Worm (Caenorhabditis elegans) whole organism, midembryonic: ENCODE measurements around the gene pqn-27.

Source experiments
- T22C8.4 ChIP-seq: fragments of 200-800 bp; sonication (Bioruptor generic); IDR thresholded peaks from 2 replicates; pipeline ENCODE4 v1.3.6; 2022; ENCODE audit warnings: missing genetic modification characterization, missing compliant biosample characterization
- cog-1 ChIP-seq: sonication (generic microtip); optimal IDR thresholded peaks from 2 replicates; lab custom pipeline; 2016; ENCODE audit warnings: missing genetic modification characterization, missing compliant biosample characterization
- flt-1 ChIP-seq: fragments of 200-800 bp; sonication (Bioruptor generic); IDR thresholded peaks from 2 replicates; pipeline ENCODE4 v1.3.6; 2022; ENCODE audit warnings: missing genetic modification characterization, missing compliant biosample characterization
- klf-2 ChIP-seq: fragments of 200-800 bp; sonication (Bioruptor generic); conservative IDR thresholded peaks from 2 replicates; pipeline ENCODE4 v1.3.6; 2022; ENCODE audit warnings: missing genetic modification reagents, missing genetic modification characterization, missing compliant biosample characterization
- med-1 ChIP-seq: sonication (generic microtip); optimal IDR thresholded peaks from 2 replicates; lab custom pipeline; 2017; ENCODE audit warnings: missing genetic modification characterization, mild to moderate bottlenecking, missing compliant biosample characterization, antibody characterized with exemption, missing genetic modification reagents; ENCODE audit not compliant: insufficient read depth
- ref-1 ChIP-seq: fragments of 200-800 bp; sonication (Bioruptor generic); conservative IDR thresholded peaks from 2 replicates; pipeline ENCODE4 v1.3.6; 2022; ENCODE audit warnings: missing genetic modification reagents, missing genetic modification characterization, missing compliant biosample characterization
- tab-1 ChIP-seq: fragments of 200-800 bp; sonication (Bioruptor generic); IDR thresholded peaks from 2 replicates; pipeline ENCODE4 v1.3.6; 2022; ENCODE audit warnings: missing genetic modification characterization, missing compliant biosample characterization
- ztf-23 ChIP-seq: fragments of 200-800 bp; sonication (Bioruptor generic); IDR thresholded peaks from 2 replicates; pipeline ENCODE4 v1.3.6; 2022; ENCODE audit warnings: missing genetic modification reagents, missing genetic modification characterization, missing compliant biosample characterization
- ztf-29 ChIP-seq: fragments of 200-800 bp; sonication (Bioruptor generic); IDR thresholded peaks from 2 replicates; pipeline ENCODE4 v1.3.6; 2022; ENCODE audit warnings: missing genetic modification reagents, missing genetic modification characterization, missing compliant biosample characterization

pqn-27 gene

DNA sequence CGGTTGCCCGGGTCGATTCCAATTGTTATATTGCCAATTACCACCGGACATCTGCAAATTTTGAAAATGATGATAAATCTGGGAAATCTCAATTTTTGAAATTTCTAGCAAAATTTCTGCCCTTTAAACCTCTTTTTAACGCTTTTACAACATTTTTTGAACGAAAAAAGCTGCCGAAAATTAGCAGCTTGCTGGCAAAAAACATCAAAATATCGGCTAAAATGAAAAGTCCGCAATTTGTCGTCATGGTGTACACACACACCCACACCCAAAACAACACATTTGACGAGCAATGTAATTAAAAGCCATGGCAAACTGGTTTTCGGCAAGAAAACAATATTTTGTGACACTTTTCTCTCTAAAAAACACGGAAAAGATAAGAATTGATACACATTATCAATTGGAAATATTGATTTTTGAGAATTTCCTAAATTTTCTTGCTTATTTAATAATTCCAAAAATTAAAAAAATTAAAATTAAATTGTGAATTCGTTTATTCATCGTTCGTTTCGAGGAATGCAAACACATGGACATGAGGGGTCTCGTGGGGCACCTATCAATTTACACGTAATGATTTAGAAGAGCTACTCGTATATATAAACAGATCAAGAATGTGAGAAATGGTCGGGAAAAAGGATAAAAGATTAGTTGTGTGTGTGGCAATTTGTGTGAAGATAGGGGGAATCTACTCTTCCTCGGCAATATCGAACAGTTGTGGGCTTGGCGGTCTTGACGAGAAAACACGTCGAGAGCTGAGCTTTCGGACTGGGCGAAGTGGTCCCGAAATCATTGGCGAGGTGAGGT is at the start of gene pqn-27:
Gene pqn-27 (minus strand): TSS at position 51 of the 804 bp plus-strand sequence.
- TF ChIP-seq ztf-23 (GFP tag; lab: Robert Waterston, UW) (no peak), ztf-29 (GFP tag; lab: Robert Waterston, UW) (no peak), flt-1 (0 out of 2 replicates have a peak, but pooled peaks have one; percentile 6), cog-1 (tag; lab: Kevin White, UChicago) (peak; percentile 60), ref-1 (GFP tag; lab: Robert Waterston, UW) (0 out of 2 replicates have a peak, but pooled peaks have one; percentile 6)

DNA sequence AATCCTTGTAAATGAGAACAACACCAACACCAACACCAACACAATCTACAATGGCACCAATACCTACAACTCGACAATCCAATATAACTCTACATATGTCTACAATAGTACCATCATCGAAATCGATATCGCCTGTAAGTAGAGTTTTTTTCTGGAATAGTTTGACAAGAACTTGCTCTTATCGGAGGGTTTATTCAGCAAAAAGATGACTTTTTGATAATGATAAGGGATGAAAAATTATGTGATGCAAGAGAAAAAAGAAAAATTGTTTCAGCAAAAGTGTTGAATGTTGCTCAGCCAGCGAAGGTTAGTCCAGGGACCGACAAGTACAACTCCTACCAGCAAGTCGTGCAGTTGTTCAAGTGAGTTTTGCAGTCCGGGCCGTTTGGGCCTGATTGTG is 48.2 kb upstream of the pqn-27 start:
- TF ChIP-seq T22C8.4 (GFP tag; lab: Robert Waterston, UW) = no peak
- TF ChIP-seq med-1 = no peak
- no peak for TF ChIP-seq flt-1
- TF ChIP-seq ref-1 (GFP tag; lab: Robert Waterston, UW) = no peak
- TF ChIP-seq klf-2 = no peak
- TF ChIP-seq ztf-23 (GFP tag; lab: Robert Waterston, UW) = no peak
- TF ChIP-seq cog-1 (tag; lab: Kevin White, UChicago) = no peak
- TF ChIP-seq tab-1 (GFP tag; lab: Robert Waterston, UW) = no peak
- TF ChIP-seq ztf-29 (GFP tag; lab: Robert Waterston, UW) = no peak

DNA sequence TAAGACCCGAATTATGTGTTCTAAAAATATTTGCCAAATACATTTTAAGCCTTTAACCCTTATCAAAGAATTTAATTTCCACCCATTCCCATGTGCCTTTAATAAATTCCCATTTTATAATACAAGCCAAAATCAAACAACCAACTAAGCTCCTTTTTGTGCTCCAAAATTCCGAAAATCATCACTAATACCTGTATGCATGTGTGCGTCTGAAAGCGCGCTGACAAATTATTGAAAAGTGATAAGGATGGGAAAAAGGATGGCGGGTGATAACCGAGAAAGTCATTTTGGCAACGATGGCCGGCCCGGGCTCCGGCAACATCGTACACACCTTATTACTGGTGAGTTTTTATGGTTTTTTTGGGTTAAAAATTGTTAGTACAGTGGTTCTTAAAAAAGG is 47.1 kb upstream of the pqn-27 start, which contains the start of gene nep-17:
Gene nep-17 (plus strand): TSS at position 285 of the 400 bp plus-strand sequence.
- TF ChIP-seq tab-1 (GFP tag; lab: Robert Waterston, UW) = no peak
- TF ChIP-seq flt-1 = no peak
- no peak for TF ChIP-seq ztf-29 (GFP tag; lab: Robert Waterston, UW)
- no peak for TF ChIP-seq med-1
- TF ChIP-seq cog-1 (tag; lab: Kevin White, UChicago) = no peak
- TF ChIP-seq ztf-23 (GFP tag; lab: Robert Waterston, UW) = no peak
- TF ChIP-seq klf-2 = no peak
- TF ChIP-seq ref-1 (GFP tag; lab: Robert Waterston, UW) = no peak

DNA sequence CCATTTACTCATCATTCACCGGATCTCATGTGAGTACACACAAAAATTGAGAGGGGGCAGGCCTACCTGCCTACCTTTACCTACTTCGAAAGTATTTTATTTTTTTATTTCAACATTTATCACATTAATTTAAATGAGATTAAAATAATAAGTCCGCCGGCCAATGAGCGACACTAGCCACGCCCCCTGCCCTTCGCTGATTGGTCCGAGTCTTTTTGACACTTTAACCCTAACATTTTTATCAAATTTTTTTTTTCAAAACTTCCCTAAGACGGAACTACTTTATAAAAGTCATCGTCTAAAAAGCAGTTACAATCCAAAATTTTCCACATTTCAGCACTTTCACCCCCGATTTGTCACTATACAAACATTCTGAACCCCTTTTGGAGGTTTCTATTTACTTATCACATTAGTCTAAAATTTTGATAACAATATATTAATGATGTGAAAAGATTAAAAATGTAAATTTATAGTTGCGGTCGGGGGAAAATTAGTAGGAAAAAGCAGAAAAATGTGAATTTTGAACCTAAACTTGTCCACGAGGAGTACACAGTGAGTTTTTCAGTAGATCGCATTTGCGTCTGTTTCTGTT is 45.6 kb upstream of the pqn-27 start:
- TF ChIP-seq T22C8.4 (GFP tag; lab: Robert Waterston, UW) (no peak), cog-1 (tag; lab: Kevin White, UChicago) (no peak), ztf-29 (GFP tag; lab: Robert Waterston, UW) (no peak), flt-1 (no peak), klf-2 (no peak), ref-1 (GFP tag; lab: Robert Waterston, UW) (no peak), tab-1 (GFP tag; lab: Robert Waterston, UW) (no peak), med-1 (no peak), ztf-23 (GFP tag; lab: Robert Waterston, UW) (no peak)

DNA sequence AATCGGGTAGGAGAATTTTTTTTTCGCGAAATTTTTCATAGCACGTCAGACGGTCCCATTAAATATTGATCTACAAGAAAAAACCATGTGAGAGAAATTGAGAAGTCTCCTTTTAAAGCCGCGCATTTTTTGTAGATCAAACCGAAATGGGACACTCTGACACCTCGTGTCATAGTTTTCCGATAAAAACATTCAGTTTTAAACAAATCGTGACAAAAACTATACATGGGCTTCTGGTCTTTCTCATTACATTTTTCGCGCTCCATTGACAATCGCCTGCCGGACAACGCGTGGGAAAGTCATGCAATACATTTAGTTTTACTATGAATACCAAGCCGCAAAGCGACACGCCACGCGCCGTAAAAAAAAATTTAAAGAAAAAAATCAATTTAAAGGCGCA is 44.9 kb upstream of the pqn-27 start:
- TF ChIP-seq ref-1 (GFP tag; lab: Robert Waterston, UW) = no peak

DNA sequence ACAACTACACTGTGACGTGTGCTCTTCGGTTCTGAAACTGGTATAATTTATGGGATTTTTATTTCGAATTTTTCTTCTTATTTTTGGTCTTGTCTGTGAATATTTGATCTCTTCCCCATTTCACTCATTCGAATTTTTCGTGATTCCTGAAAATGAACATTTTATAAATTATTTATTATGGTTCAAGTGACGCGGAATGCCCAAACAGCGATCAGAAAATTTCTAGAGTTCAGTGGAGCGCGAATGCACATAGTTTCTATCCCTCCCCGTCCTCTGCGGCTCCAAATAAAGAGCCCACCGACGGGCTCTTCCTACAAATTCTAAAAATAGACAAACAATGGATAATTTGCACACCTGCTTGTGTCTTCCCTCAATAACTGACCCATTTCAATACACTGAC is 43.2 kb upstream of the pqn-27 start, which contains the start of gene F54F11.1:
Gene F54F11.1 (plus strand): TSS at position 301 of the 400 bp plus-strand sequence.
- TF ChIP-seq med-1 (no peak), ztf-29 (GFP tag; lab: Robert Waterston, UW) (no peak)

DNA sequence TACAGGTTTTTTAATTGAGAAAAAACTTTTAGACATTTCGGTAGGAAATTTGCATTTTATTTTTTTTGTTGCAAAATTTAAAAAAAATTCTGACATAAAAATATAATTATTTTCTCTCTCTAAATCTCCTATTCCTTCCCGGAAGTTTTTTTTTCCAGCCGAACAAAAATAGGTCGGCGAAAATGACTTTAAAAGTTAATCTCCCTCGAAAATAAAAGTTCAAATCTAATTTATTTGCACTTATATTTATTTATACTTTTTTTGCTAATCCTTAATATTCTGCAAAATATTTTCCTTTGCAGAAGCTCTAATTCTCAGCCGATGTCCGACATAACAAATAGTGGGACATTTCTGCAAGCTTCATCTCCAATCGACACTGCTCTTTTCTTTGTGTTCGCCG is 41.1 kb upstream of the pqn-27 start, which contains the start of gene F45H10.5:
Gene F45H10.5 (plus strand): TSS at position 301 of the 400 bp plus-strand sequence.
- TF ChIP-seq flt-1 = no peak
- no peak for TF ChIP-seq klf-2
- no peak for TF ChIP-seq ztf-29 (GFP tag; lab: Robert Waterston, UW)
- TF ChIP-seq ref-1 (GFP tag; lab: Robert Waterston, UW) = no peak
- no peak for TF ChIP-seq med-1
- TF ChIP-seq tab-1 (GFP tag; lab: Robert Waterston, UW) = no peak
- TF ChIP-seq T22C8.4 (GFP tag; lab: Robert Waterston, UW) = no peak
- TF ChIP-seq ztf-23 (GFP tag; lab: Robert Waterston, UW) = no peak
- TF ChIP-seq cog-1 (tag; lab: Kevin White, UChicago) = no peak

DNA sequence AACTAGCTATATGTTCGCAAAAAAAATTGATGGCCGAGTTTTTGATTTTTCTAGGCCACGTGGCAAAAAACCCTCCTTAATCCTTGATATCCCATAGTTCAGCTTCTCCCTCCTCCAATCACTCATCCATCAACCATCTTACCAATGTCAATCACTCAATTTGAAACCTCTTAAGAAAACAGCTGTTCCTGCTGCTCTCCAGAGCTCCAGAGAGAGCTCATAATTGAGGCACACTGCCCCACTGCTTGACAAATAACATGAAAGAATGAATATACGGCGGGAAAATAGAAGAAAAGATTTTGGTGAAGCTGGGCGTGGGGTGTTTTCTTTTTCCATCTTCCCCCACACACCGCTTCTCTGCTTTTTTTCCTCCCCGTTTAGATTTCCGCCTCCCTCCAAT is 40.1 kb upstream of the pqn-27 start:
- TF ChIP-seq flt-1 = no peak
- TF ChIP-seq T22C8.4 (GFP tag; lab: Robert Waterston, UW) = no peak
- no peak for TF ChIP-seq ztf-29 (GFP tag; lab: Robert Waterston, UW)
- TF ChIP-seq tab-1 (GFP tag; lab: Robert Waterston, UW) = no peak
- no peak for TF ChIP-seq ref-1 (GFP tag; lab: Robert Waterston, UW)
- TF ChIP-seq klf-2 = no peak
- TF ChIP-seq cog-1 (tag; lab: Kevin White, UChicago) = no peak
- no peak for TF ChIP-seq ztf-23 (GFP tag; lab: Robert Waterston, UW)
- TF ChIP-seq med-1 = no peak

DNA sequence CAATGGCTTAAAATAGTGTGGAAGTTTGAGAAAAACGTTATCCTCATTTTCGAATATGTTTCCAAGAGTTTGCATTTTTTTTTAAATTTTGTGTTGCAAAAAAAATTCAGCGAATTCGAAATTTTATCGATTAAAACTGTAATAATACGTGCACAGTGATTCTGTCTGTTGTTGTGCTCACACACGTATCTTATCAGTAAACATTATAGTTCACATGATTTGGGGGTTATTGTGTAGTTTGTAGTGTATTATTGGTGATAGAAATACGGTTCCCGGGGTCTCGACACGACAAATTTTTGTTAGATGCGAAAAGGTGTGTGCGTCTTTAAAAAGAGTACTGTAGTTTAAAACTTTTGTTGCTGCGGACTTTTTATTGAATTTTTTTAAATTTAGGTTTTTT is 35.3 kb upstream of the pqn-27 start, which contains the start of gene drr-1:
Gene drr-1 (minus strand): TSS at position 183 of the 400 bp plus-strand sequence.
- no peak for TF ChIP-seq cog-1 (tag; lab: Kevin White, UChicago)
- no peak for TF ChIP-seq T22C8.4 (GFP tag; lab: Robert Waterston, UW)
- TF ChIP-seq flt-1 = no peak
- TF ChIP-seq ztf-29 (GFP tag; lab: Robert Waterston, UW) = no peak
- no peak for TF ChIP-seq ztf-23 (GFP tag; lab: Robert Waterston, UW)
- TF ChIP-seq ref-1 (GFP tag; lab: Robert Waterston, UW) = no peak
- TF ChIP-seq med-1 = no peak

DNA sequence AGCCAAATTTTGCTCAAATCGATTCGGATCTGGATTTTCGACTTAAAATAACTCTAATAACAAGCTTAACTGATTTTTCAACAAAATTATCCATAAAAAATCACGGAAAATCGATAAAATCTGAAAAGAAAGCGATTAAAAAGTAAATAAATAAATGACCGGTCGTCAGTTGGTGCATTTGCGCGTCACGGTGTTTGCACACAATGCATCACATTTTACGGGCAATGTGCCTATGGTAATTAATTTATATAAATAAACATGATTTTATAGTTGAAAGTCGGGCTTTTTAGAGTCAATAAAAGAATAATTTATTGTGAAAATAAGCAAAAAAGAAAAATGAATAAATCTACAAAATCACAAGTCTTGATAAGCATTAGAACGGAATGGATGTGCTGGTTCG is 34.3 kb upstream of the pqn-27 start:
- TF ChIP-seq ztf-23 (GFP tag; lab: Robert Waterston, UW) (no peak), med-1 (no peak), T22C8.4 (GFP tag; lab: Robert Waterston, UW) (no peak), ref-1 (GFP tag; lab: Robert Waterston, UW) (no peak), ztf-29 (GFP tag; lab: Robert Waterston, UW) (no peak), cog-1 (tag; lab: Kevin White, UChicago) (no peak), klf-2 (no peak), tab-1 (GFP tag; lab: Robert Waterston, UW) (no peak), flt-1 (no peak)
